Worm (Caenorhabditis elegans): ENCODE results near the gene col-111.

col-111 gene

ce11 chrIV:4659277-4659676 lies 1.5 kb upstream of the col-111 start, which contains the start of gene mrps-21:
Gene mrps-21 (minus strand): TSS chrIV:4659517.
- no peak for TF ChIP-seq nhr-76 (tag; optimal IDR thresholded peaks at IDR 0.05)
- TF ChIP-seq nhr-12 (tag; optimal IDR thresholded peaks at IDR 0.05): no peak
- no peak for TF ChIP-seq snpc-4 (tag; optimal IDR thresholded peaks at IDR 0.05)
- TF ChIP-seq bed-3 (GFP tag; optimal IDR thresholded peaks at IDR 0.05): no peak
- no peak for TF ChIP-seq drap-1 (GFP tag; optimal IDR thresholded peaks at IDR 0.05)
- TF ChIP-seq ceh-43 (GFP tag; optimal IDR thresholded peaks at IDR 0.05): no peak
- no peak for TF ChIP-seq M03D4.4 (tag; optimal IDR thresholded peaks at IDR 0.05)

ce11 chrIV:4656380-4656779 lies 1.4 kb downstream of the col-111 start:
- TF ChIP-seq ceh-43 (GFP tag; optimal IDR thresholded peaks at IDR 0.05): no peak
- no peak for TF ChIP-seq lin-32 (GFP tag; optimal IDR thresholded peaks at IDR 0.05)
- no peak for TF ChIP-seq bed-3 (GFP tag; optimal IDR thresholded peaks at IDR 0.05)
- no peak for TF ChIP-seq hlh-1 (tag; optimal IDR thresholded peaks at IDR 0.05)
- TF ChIP-seq cnd-1 (tag; optimal IDR thresholded peaks at IDR 0.05): no peak

ce11 chrIV:4655979-4656378 lies 1.8 kb downstream of the col-111 start:
- TF ChIP-seq mls-2 (tag; optimal IDR thresholded peaks at IDR 0.05) (no peak), drap-1 (GFP tag; optimal IDR thresholded peaks at IDR 0.05) (no peak), nhr-12 (tag; optimal IDR thresholded peaks at IDR 0.05) (no peak), pha-4 (tag; optimal IDR thresholded peaks at IDR 0.05) (no peak), ceh-83 (GFP tag; optimal IDR thresholded peaks at IDR 0.05) (no peak), nhr-237 (tag; optimal IDR thresholded peaks at IDR 0.05) (no peak), nhr-2 (tag; optimal IDR thresholded peaks at IDR 0.05) (no peak), ceh-39 (tag; optimal IDR thresholded peaks at IDR 0.05) (no peak), tbx-8 (GFP tag; optimal IDR thresholded peaks at IDR 0.05) (no peak), mab-5 (tag; optimal IDR thresholded peaks at IDR 0.05) (no peak), unc-39 (tag; optimal IDR thresholded peaks at IDR 0.05) (no peak), ztf-11 (tag; optimal IDR thresholded peaks at IDR 0.05) (no peak), ham-2 (GFP tag; optimal IDR thresholded peaks at IDR 0.05) (no peak), hlh-1 (tag; optimal IDR thresholded peaks at IDR 0.05) (no peak), nhr-28 (tag; optimal IDR thresholded peaks at IDR 0.05) (no peak), sem-2 (GFP tag; optimal IDR thresholded peaks at IDR 0.05) (no peak), lin-13 (tag; optimal IDR thresholded peaks at IDR 0.05) (no peak), elt-1 (tag; optimal IDR thresholded peaks at IDR 0.05; ENCODE audit: borderline replicate concordance, insufficient read depth) (no peak), unc-62 (GFP tag; optimal IDR thresholded peaks at IDR 0.05) (no peak), blmp-1 (tag; optimal IDR thresholded peaks at IDR 0.05) (no peak)

ce11 chrIV:4653708-4654107 lies 4.1 kb downstream of the col-111 start:
- TF ChIP-seq M03D4.4 (tag; optimal IDR thresholded peaks at IDR 0.05): no peak

ce11 chrIV:4652962-4653361 lies 4.8 kb downstream of the col-111 start, which contains the start of gene psr-1:
Gene psr-1 (plus strand): TSS chrIV:4653262.
- TF ChIP-seq ceh-43 (GFP tag; optimal IDR thresholded peaks at IDR 0.05) (no peak), mab-5 (tag; optimal IDR thresholded peaks at IDR 0.05) (no peak), mep-1 (tag; optimal IDR thresholded peaks at IDR 0.05) (no peak), sem-2 (GFP tag; optimal IDR thresholded peaks at IDR 0.05) (no peak), unc-120 (tag; optimal IDR thresholded peaks at IDR 0.05; ENCODE audit: poor library complexity, severe bottlenecking) (no peak), bed-3 (GFP tag; optimal IDR thresholded peaks at IDR 0.05) (no peak), nhr-76 (tag; optimal IDR thresholded peaks at IDR 0.05) (no peak), mls-2 (tag; optimal IDR thresholded peaks at IDR 0.05) (no peak), ham-2 (GFP tag; optimal IDR thresholded peaks at IDR 0.05) (no peak)

ce11 chrIV:4652365-4652844 lies 5.4 kb downstream of the col-111 start, which contains the start of gene F29B9.5:
Gene F29B9.5 (plus strand): TSS chrIV:4652415.
- TF ChIP-seq tbx-8 (GFP tag; optimal IDR thresholded peaks at IDR 0.05) (no peak), elt-3 (tag; optimal IDR thresholded peaks at IDR 0.05) (no peak), snpc-4 (tag; optimal IDR thresholded peaks at IDR 0.05) (no peak), nhr-237 (tag; optimal IDR thresholded peaks at IDR 0.05) (no peak), zip-8 (tag; optimal IDR thresholded peaks at IDR 0.05) (no peak), drap-1 (GFP tag; optimal IDR thresholded peaks at IDR 0.05) (no peak), mab-5 (tag; optimal IDR thresholded peaks at IDR 0.05) (no peak), elt-1 (tag; optimal IDR thresholded peaks at IDR 0.05; ENCODE audit: borderline replicate concordance, insufficient read depth) (no peak), lin-32 (GFP tag; optimal IDR thresholded peaks at IDR 0.05) (no peak), lin-13 (tag; optimal IDR thresholded peaks at IDR 0.05) (no peak), M03D4.4 (tag; optimal IDR thresholded peaks at IDR 0.05) (no peak), cnd-1 (tag; optimal IDR thresholded peaks at IDR 0.05) (no peak)
